Worm (Caenorhabditis elegans): Measurements from ENCODE around the gene Y39B6A.42.

- TF ChIP-seq cog-1 (tag; optimal IDR thresholded peaks at IDR 0.05) (no peak), flt-1 (GFP tag; IDR thresholded peaks at IDR 0.05) (peak; percentile 57; the same call in 1 of the 2 replicates), ref-1 (GFP tag; conservative IDR thresholded peaks at IDR 0.05) (no peak), T22C8.4 (GFP tag; IDR thresholded peaks at IDR 0.05) (peak; percentile 30; the same call in 1 of the 2 replicates), ztf-23 (GFP tag; IDR thresholded peaks at IDR 0.05) (0 out of 2 replicates have a peak, but pooled peaks have one; percentile 34), med-1 (GFP tag; optimal IDR thresholded peaks at IDR 0.05; ENCODE audit: insufficient read depth) (no peak), tab-1 (GFP tag; IDR thresholded peaks at IDR 0.05) (no peak), ztf-29 (GFP tag; IDR thresholded peaks at IDR 0.05) (0 out of 2 replicates have a peak, but pooled peaks have one; percentile 24)
Observed at ce11 chrV:18980980-18981529, 11.6 kb upstream of the Y39B6A.42 start, which contains the start of the genes mrps-35 and sws-1.
